Worm (Caenorhabditis elegans): ENCODE results near the gene bath-13.
"Not testable (repeated sequence)": the region's sequence is repeated elsewhere in the genome, so short reads cannot be mapped to it uniquely, and the experiment has no call there.

Gene bath-13

DNA sequence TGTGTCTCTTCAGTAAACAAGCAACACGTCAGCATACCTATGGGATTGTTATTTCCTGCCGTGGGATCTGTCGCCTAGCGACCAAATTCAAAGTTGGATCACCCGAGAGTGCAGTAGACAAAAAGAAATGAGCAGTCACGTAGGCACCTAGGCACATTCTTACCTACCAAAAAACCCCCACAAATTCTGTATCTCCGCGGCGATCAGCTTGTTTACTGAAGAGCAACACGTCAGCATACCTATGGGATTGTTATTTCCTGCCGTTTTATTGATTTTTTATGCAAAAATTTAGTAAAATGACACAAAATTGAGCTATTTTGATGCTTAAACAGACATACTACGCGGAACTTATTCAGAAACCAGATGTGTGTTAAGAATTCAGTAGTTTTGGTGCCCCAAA lies 12.6 kb upstream of the bath-13 start, which contains the start of gene K02F6.5:
TSS of gene K02F6.5 (plus strand) at position 301 of the 400 bp plus-strand sequence.
- TF ChIP-seq sem-2, unc-62, ceh-83 (GFP tag; optimal IDR thresholded peaks at IDR 0.05): not testable (repeated sequence)

DNA sequence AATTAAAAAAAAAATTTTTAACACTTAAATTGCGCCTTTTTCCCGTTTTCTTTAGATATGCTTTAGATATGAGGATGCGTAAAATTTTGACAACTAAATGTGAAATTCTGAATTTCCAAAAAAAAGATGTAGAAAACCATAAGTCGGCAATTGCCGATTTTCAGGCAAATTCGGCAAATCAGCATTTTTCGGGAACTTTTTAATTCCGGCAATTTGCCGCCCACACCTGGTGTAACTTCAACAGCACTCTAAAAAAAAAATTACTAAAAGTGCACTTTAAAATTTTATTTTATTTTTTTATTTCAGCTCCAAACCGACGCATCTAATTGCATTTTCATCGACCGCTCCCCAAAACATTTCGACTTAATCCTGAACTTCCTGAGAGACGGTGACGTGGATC lies 8.6 kb upstream of the bath-13 start, which contains the start of gene K02F6.6:
TSS of gene K02F6.6 (plus strand) at position 301 of the 400 bp plus-strand sequence.
- TF ChIP-seq nhr-76 (tag; optimal IDR thresholded peaks at IDR 0.05) (no peak), ztf-11 (tag; optimal IDR thresholded peaks at IDR 0.05) (no peak), mab-5 (tag; optimal IDR thresholded peaks at IDR 0.05) (no peak), sptf-1 (tag; optimal IDR thresholded peaks at IDR 0.05) (no peak), cnd-1 (tag; optimal IDR thresholded peaks at IDR 0.05) (no peak), unc-62 (GFP tag; optimal IDR thresholded peaks at IDR 0.05) (no peak), pha-4 (tag; optimal IDR thresholded peaks at IDR 0.05) (no peak), unc-39 (tag; optimal IDR thresholded peaks at IDR 0.05) (no peak), flh-1 (GFP tag; optimal IDR thresholded peaks at IDR 0.05) (no peak), ceh-43 (GFP tag; optimal IDR thresholded peaks at IDR 0.05) (no peak), mep-1 (tag; optimal IDR thresholded peaks at IDR 0.05) (no peak), elt-1 (tag; optimal IDR thresholded peaks at IDR 0.05; ENCODE audit: borderline replicate concordance, insufficient read depth) (no peak), zip-8 (tag; optimal IDR thresholded peaks at IDR 0.05) (no peak)

DNA sequence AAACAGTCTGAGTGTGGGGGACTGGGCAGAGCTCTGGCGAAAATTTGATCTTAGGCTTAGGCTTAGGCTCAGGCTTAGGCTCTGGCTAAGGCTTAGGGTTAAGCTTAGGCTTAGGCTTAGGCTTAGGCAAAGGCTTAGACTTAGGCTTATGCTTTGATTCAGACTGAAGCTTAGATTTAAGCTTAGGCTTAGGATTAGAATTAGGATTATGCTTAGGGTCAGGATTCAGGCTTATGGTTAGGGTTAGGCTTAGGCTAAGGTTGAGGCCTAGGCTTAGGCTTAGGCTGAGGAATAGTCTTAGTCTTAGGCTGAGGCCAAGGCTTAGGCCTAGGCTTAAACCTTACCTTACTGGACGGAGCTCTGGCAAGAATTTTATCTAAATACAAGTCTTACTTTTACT lies 5.0 kb upstream of the bath-13 start:
- TF ChIP-seq elt-1 (tag; optimal IDR thresholded peaks at IDR 0.05; ENCODE audit: borderline replicate concordance, insufficient read depth): no peak
- TF ChIP-seq sem-2 (GFP tag; optimal IDR thresholded peaks at IDR 0.05): no peak
- no peak for TF ChIP-seq hlh-1 (tag; optimal IDR thresholded peaks at IDR 0.05)
- TF ChIP-seq ham-2 (GFP tag; optimal IDR thresholded peaks at IDR 0.05): peak; percentile 12

DNA sequence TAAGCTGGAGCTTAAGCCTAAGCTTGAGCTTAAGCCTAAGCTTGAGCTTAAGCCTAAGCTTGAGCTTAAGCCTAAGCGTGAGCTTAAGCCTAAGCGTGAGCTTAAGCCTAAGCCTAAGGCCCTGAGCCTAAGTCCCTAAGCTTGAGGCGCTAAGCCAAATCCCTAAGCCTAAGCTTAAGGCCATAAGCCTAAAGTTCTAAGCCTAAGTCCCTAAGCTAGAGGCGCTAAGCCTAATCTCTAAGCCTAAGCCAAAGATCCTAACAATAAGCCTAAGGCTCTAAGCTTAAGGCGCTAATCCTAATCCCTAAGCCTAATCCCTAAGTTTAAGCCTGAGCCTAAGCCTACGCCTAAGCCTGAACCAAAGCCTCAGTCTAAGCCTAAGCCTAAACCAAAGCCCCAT lies 3.8 kb upstream of the bath-13 start:
- TF ChIP-seq bed-3 (GFP tag; optimal IDR thresholded peaks at IDR 0.05) (no peak), ham-2 (GFP tag; optimal IDR thresholded peaks at IDR 0.05) (peak; percentile 14)

DNA sequence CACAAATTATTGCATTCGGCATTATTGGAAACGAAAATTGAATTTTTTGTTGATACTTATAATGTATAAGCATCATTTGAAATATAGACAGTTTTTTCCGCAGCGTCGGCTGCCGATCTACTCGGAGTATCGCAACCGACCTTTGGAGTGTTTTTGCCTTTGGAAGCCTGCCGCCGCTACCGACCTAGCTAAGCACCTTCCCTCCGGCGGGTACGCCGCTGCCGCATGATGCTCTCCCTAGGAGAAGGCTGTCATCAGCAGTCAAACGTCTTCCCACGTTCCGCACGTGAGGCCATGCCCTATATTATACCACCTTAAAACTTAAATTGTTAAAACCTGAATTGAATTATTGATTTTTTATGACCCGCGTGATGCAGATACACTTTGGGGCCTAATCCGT lies 3.4 kb downstream of the bath-13 start:
- TF ChIP-seq hlh-1 (tag; optimal IDR thresholded peaks at IDR 0.05): no peak
- no peak for TF ChIP-seq blmp-1 (tag; optimal IDR thresholded peaks at IDR 0.05)
- no peak for TF ChIP-seq pha-4 (tag; optimal IDR thresholded peaks at IDR 0.05)
- TF ChIP-seq sem-2 (GFP tag; optimal IDR thresholded peaks at IDR 0.05): no peak
- TF ChIP-seq bed-3 (GFP tag; optimal IDR thresholded peaks at IDR 0.05): no peak
- no peak for TF ChIP-seq ceh-43 (GFP tag; optimal IDR thresholded peaks at IDR 0.05)
- TF ChIP-seq mep-1 (tag; optimal IDR thresholded peaks at IDR 0.05): no peak
- TF ChIP-seq elt-1 (tag; optimal IDR thresholded peaks at IDR 0.05; ENCODE audit: borderline replicate concordance, insufficient read depth): no peak
- no peak for TF ChIP-seq nhr-76 (tag; optimal IDR thresholded peaks at IDR 0.05)
- TF ChIP-seq nhr-28 (tag; optimal IDR thresholded peaks at IDR 0.05): no peak
- no peak for TF ChIP-seq unc-39 (tag; optimal IDR thresholded peaks at IDR 0.05)
- no peak for TF ChIP-seq M03D4.4 (tag; optimal IDR thresholded peaks at IDR 0.05)
- no peak for TF ChIP-seq ceh-39 (tag; optimal IDR thresholded peaks at IDR 0.05)
- TF ChIP-seq nhr-237 (tag; optimal IDR thresholded peaks at IDR 0.05): no peak

DNA sequence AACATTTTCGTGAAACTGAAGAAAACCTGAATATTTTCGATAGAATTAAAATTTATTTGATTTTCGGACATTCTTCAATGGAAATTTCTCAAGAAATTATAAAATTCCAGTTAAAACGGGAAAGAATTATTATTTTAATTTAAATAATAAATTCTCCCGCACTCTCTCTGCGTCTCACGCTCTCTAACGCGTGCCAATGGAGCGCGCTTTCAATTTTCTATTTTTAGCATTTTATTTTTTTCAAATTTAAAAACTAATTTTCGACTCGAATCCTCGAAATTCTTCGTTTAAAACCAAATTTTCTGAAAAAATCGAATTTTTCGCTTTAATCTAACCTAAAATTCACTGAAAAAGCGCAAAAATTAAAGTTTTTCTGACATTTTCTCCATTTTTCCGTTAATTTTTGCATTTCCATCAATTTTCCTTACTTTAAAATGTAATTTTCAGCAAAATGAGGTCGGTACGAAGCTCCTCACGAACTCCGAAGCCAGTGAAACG lies 17.4 kb downstream of the bath-13 start, which contains the start of gene gbas-1:
TSS of gene gbas-1 (plus strand) at position 448 of the 498 bp plus-strand sequence.
- TF ChIP-seq nhr-237 (tag; optimal IDR thresholded peaks at IDR 0.05) (peak; percentile 2), ces-1 (GFP tag; optimal IDR thresholded peaks at IDR 0.05) (peak; percentile 34), ceh-83 (GFP tag; optimal IDR thresholded peaks at IDR 0.05) (no peak), unc-120 (tag; optimal IDR thresholded peaks at IDR 0.05; ENCODE audit: poor library complexity, severe bottlenecking) (peak; percentile 99)

DNA sequence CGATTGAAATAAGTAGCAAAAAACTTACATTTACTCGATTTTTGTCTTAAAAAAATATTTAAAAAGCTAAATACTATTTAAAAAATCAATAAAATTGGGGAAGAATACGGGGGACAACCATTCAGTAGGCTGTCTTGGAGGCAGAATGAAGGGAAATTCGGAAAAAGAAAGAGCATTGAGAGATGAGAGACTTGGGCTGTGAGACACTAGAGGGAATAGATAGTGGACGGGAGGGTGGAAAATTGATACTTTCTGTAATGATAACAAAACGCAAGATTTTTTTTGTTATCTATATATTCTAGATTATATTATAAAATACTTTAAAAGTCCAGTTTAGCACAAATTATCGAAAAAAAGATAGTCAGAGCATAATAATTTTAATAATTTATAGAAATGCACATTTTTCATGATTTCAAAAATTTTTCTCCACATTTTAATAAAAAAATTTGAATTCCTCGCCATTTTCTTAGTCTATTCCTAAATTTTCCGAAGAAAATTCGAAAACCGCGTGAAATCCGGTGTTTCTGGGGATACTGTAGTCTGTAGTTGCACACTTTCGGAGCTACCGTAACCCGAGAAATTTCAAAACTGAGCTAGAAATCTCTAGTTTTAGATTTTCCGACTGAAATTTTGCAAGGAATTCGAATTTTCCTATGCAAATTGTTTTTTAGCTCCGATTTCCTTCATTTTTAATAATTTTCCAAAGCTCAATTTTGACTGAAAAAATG lies 18.0 kb downstream of the bath-13 start:
- peak; percentile 44 for TF ChIP-seq lsy-2 (tag; optimal IDR thresholded peaks at IDR 0.05)
- TF ChIP-seq zip-8 (tag; optimal IDR thresholded peaks at IDR 0.05): no peak
- TF ChIP-seq elt-1 (tag; optimal IDR thresholded peaks at IDR 0.05; ENCODE audit: borderline replicate concordance, insufficient read depth): no peak
- TF ChIP-seq ztf-11 (tag; optimal IDR thresholded peaks at IDR 0.05): no peak
- TF ChIP-seq snpc-4 (tag; optimal IDR thresholded peaks at IDR 0.05): no peak
- TF ChIP-seq unc-39 (tag; optimal IDR thresholded peaks at IDR 0.05): no peak
- TF ChIP-seq nhr-28 (tag; optimal IDR thresholded peaks at IDR 0.05): no peak
